Fruit fly (Drosophila melanogaster): ENCODE results near the gene shv.
A peak's percentile ranks its signal among the peaks of the same experiment; 100 is the strongest.

shv gene

DNA sequence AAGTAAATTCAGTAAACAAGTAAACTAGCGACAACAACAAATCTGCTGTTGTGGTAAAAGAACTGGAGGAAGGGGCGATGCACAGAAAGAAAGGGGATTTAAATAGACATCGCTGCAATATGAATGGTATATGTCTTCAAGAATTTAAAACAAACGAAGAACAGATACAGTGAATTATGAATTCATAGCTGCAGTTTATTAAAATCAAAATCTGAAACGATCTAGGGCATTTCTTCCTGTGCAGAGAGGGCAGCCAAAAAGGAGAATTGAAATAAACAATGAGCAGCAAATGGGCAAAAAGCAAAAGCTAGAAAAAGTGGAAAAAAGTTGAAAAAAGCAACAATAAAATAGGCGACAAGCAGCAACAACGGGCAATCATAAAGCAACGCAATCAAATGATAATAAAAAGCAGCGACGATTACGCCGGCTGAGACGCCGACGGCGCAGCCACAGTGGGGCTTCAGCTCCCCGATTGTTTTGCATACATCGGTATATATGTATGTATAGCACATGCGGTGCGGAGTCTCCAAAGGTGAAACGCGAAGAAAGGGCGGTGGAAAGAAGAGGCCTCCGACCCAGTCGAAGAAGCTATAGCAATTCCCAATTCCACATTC lies 15.9 kb downstream of the shv start (continued):
- TF ChIP-seq dsx (GFP tag; optimal IDR thresholded peaks at IDR 0.05; ENCODE audit: poor library complexity, severe bottlenecking), result peak; percentile 45
- peak; percentile 47 for TF ChIP-seq esn (GFP tag; optimal IDR thresholded peaks at IDR 0.05)
- peak; percentile 15 for TF ChIP-seq spab (GFP tag; optimal IDR thresholded peaks at IDR 0.05)
- TF ChIP-seq Eip75B (GFP tag; optimal IDR thresholded peaks at IDR 0.05), result peak; percentile 34
- no peak for TF ChIP-seq fkh (GFP tag; optimal IDR thresholded peaks at IDR 0.05)
- TF ChIP-seq CG31627 (GFP tag; optimal IDR thresholded peaks at IDR 0.05), result peak; percentile 37
- TF ChIP-seq Gug (GFP tag; IDR thresholded peaks at IDR 0.05), result peak; percentile 72
- TF ChIP-seq CG9139 (GFP tag; optimal IDR thresholded peaks at IDR 0.05), result no peak
- TF ChIP-seq Sox102F (GFP tag; optimal IDR thresholded peaks at IDR 0.05), result peak; percentile 29
- TF ChIP-seq Blimp-1 (GFP tag; optimal IDR thresholded peaks at IDR 0.05), result no peak
- peak; percentile 72 for TF ChIP-seq Sox14 (GFP tag; optimal IDR thresholded peaks at IDR 0.05)
- no peak for TF ChIP-seq fd85E (GFP tag; optimal IDR thresholded peaks at IDR 0.05)
- TF ChIP-seq CG8119 (GFP tag; IDR thresholded peaks at IDR 0.05), result peak; percentile 76
- TF ChIP-seq CG4318 (GFP tag; optimal IDR thresholded peaks at IDR 0.05), result peak; percentile 69
- peak; percentile 78 for TF ChIP-seq svp (GFP tag)
- peak; percentile 42 for TF ChIP-seq CG11762 (GFP tag; optimal IDR thresholded peaks at IDR 0.05; ENCODE audit: insufficient read depth)
- TF ChIP-seq Sox15 (GFP tag; optimal IDR thresholded peaks at IDR 0.05), result no peak
- TF ChIP-seq net (GFP tag; optimal IDR thresholded peaks at IDR 0.05), result peak; percentile 76
- TF ChIP-seq CG8319 (GFP tag; optimal IDR thresholded peaks at IDR 0.05), result no peak
- peak; percentile 35 for TF ChIP-seq cyc (GFP tag; optimal IDR thresholded peaks at IDR 0.05)
- TF ChIP-seq topi (GFP tag; optimal IDR thresholded peaks at IDR 0.05), result peak; percentile 37
- TF ChIP-seq acj6 (GFP tag; optimal IDR thresholded peaks at IDR 0.05), result peak; percentile 40
- peak; percentile 49 for TF ChIP-seq lz (GFP tag; optimal IDR thresholded peaks at IDR 0.05)
- TF ChIP-seq CG11294 (GFP tag; IDR thresholded peaks at IDR 0.05), result peak; percentile 25; the same call in 1 of the 2 replicates
- TF ChIP-seq Ets21C (GFP tag; optimal IDR thresholded peaks at IDR 0.05), result no peak
- no peak for TF ChIP-seq CG8632 (GFP tag; optimal IDR thresholded peaks at IDR 0.05)
- TF ChIP-seq Eip78C (GFP tag), result peak; percentile 87
- no peak for TF ChIP-seq Eip93F (GFP tag; optimal IDR thresholded peaks at IDR 0.05)
- TF ChIP-seq Met (GFP tag; optimal IDR thresholded peaks at IDR 0.05), result peak; percentile 54
- TF ChIP-seq CG6792 (GFP tag; optimal IDR thresholded peaks at IDR 0.05), result peak; percentile 40
- TF ChIP-seq CG3032 (tag; optimal IDR thresholded peaks at IDR 0.05), result peak; percentile 30
- TF ChIP-seq CG6163 (GFP tag; IDR thresholded peaks at IDR 0.05), result peak; percentile 81

- no peak for TF ChIP-seq net (GFP tag; optimal IDR thresholded peaks at IDR 0.05)
Observed at dm6 chr2L:469912-470311, 17.0 kb downstream of the shv start.

DNA sequence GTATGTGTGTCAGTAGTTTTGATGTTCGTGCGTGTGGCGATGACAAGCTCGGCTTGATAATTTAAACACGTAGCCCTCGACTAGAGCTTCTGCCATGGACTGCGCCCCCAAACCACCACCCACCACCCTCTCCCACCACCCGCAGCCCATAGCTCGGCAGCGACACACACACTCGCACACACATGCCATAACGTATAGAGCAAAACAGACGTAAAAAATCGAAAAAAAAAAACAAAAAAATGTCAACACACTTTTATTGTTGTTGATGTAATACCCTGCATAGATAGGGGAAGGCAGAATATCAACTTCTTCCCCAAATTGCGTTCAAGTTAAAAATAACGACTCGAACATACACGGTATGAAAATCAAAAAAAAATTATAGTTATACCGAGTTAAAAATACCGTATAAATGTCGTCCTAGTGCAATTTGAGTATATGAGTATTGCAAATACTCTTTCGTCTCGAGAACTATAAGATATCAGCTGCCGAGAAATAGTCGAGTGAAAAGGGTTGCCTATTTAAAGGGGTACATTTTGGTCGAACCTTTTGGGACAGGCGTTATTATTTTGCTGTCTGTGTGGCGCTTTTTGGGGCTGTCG lies 17.5 kb downstream of the shv start:
- TF ChIP-seq Met (GFP tag; optimal IDR thresholded peaks at IDR 0.05) (peak; percentile 62), CG3032 (tag; optimal IDR thresholded peaks at IDR 0.05) (peak; percentile 11), CG31627 (GFP tag; optimal IDR thresholded peaks at IDR 0.05) (peak; percentile 69), Hr38 (GFP tag; optimal IDR thresholded peaks at IDR 0.05) (no peak), CG6854 (GFP tag; optimal IDR thresholded peaks at IDR 0.05) (no peak), fd85E (GFP tag; optimal IDR thresholded peaks at IDR 0.05) (peak; percentile 11), eg (GFP tag; IDR thresholded peaks at IDR 0.05) (peak; percentile 82), CG10669 (GFP tag; optimal IDR thresholded peaks at IDR 0.05) (no peak), Sox102F (GFP tag; optimal IDR thresholded peaks at IDR 0.05) (peak; percentile 57), Ets21C (GFP tag; optimal IDR thresholded peaks at IDR 0.05) (peak; percentile 54), Hr39 (GFP tag; optimal IDR thresholded peaks at IDR 0.05) (peak; percentile 71), net (GFP tag; optimal IDR thresholded peaks at IDR 0.05) (peak; percentile 60), Eip75B (GFP tag; optimal IDR thresholded peaks at IDR 0.05) (peak; percentile 23), Blimp-1 (GFP tag; optimal IDR thresholded peaks at IDR 0.05) (no peak), CG6792 (GFP tag; optimal IDR thresholded peaks at IDR 0.05) (peak; percentile 34), Ets96B (tag; optimal IDR thresholded peaks at IDR 0.05) (no peak), ss (GFP tag; optimal IDR thresholded peaks at IDR 0.05) (peak in 1 of 2 experiments; percentile 40), dsx (GFP tag; optimal IDR thresholded peaks at IDR 0.05; ENCODE audit: poor library complexity, severe bottlenecking) (no peak), Sox15 (GFP tag; optimal IDR thresholded peaks at IDR 0.05) (peak; percentile 15), CG32006 (GFP tag; optimal IDR thresholded peaks at IDR 0.05) (peak; percentile 78), lz (GFP tag; optimal IDR thresholded peaks at IDR 0.05) (peak; percentile 63), achi (GFP tag; optimal IDR thresholded peaks at IDR 0.05) (peak; percentile 39), CG11294 (GFP tag; IDR thresholded peaks at IDR 0.05) (peak; percentile 57; the same call in 1 of the 2 replicates), spab (GFP tag; optimal IDR thresholded peaks at IDR 0.05) (peak; percentile 5), Hr4 (GFP tag; optimal IDR thresholded peaks at IDR 0.05) (peak; percentile 74), CG10631 (GFP tag; optimal IDR thresholded peaks at IDR 0.05) (no peak), vri (GFP tag; optimal IDR thresholded peaks at IDR 0.05) (peak; percentile 85), cyc (GFP tag; optimal IDR thresholded peaks at IDR 0.05) (peak; percentile 21), CG15336 (GFP tag; IDR thresholded peaks at IDR 0.05) (no peak; the same call in 1 of the 2 replicates)

All from whole organism, prepupa.